Fruit fly (Drosophila melanogaster) whole organism, embryonic: ENCODE results near the gene Nf1.
A peak's percentile ranks its signal among the peaks of the same experiment; 100 is the strongest.

Experiments used
- Awh ChIP-seq: fragments of 200-800 bp; sonication (Bioruptor generic); IDR thresholded peaks from 2 replicates; pipeline ENCODE4, ENCODE4 v1.3.6; 2022; ENCODE audit warnings: missing biosample characterization, missing genetic modification characterization
- B-H2 ChIP-seq: fragments of 200-800 bp; sonication (Bioruptor generic); optimal IDR thresholded peaks from 2 replicates; lab custom pipeline; 2018; ENCODE audit warnings: missing biosample characterization, mild to moderate bottlenecking, missing genetic modification characterization
- Bgb ChIP-seq: fragments of 200-800 bp; sonication (Bioruptor generic); IDR thresholded peaks from 2 replicates; pipeline ENCODE4 v1.3.6; 2022; ENCODE audit warnings: missing biosample characterization, missing genetic modification characterization; ENCODE audit not compliant: partially characterized antibody
- Bteb2 ChIP-seq: fragments of 200-800 bp; sonication (Bioruptor generic); optimal IDR thresholded peaks from 2 replicates; lab custom pipeline; 2016; ENCODE audit warnings: missing biosample characterization, missing genetic modification characterization
- CG13894 ChIP-seq: fragments of 200-800 bp; sonication (Bioruptor generic); optimal IDR thresholded peaks from 3 replicates; lab custom pipeline; 2018; ENCODE audit warnings: missing biosample characterization, mild to moderate bottlenecking, missing genetic modification characterization, moderate library complexity
- CG17612 ChIP-seq: fragments of 200-800 bp; sonication (Bioruptor generic); IDR thresholded peaks from 2 replicates; pipeline ENCODE4 v1.3.6; 2022; ENCODE audit warnings: missing biosample characterization, missing genetic modification characterization
- CG2199 ChIP-seq: fragments of 200-800 bp; sonication (Bioruptor generic); IDR thresholded peaks from 3 replicates; pipeline ENCODE4 v1.3.6; 2022; ENCODE audit warnings: missing biosample characterization, missing genetic modification characterization
- CG2202 ChIP-seq: fragments of 200-800 bp; sonication (Bioruptor generic); optimal IDR thresholded peaks from 2 replicates; lab custom pipeline; 2018; ENCODE audit warnings: missing biosample characterization, mild to moderate bottlenecking, missing genetic modification characterization
- CG30020 ChIP-seq: fragments of 200-800 bp; optimal IDR thresholded peaks from 2 replicates; lab custom pipeline; 2019; ENCODE audit warnings: missing biosample characterization, mild to moderate bottlenecking, missing genetic modification characterization, moderate library complexity
- CG3281 ChIP-seq: fragments of 200-800 bp; sonication (Bioruptor generic); optimal IDR thresholded peaks from 3 replicates; lab custom pipeline; 2017; ENCODE audit warnings: missing biosample characterization, mild to moderate bottlenecking, missing genetic modification characterization
- CG4360 ChIP-seq: fragments of 200-800 bp; sonication (Bioruptor generic); IDR thresholded peaks from 2 replicates; pipeline ENCODE4 v1.3.6; 2022; ENCODE audit warnings: missing biosample characterization, missing genetic modification characterization
- CG7745 ChIP-seq: fragments of 200-800 bp; sonication (Bioruptor generic); optimal IDR thresholded peaks from 2 replicates; lab custom pipeline; 2018; ENCODE audit warnings: missing biosample characterization, mild to moderate bottlenecking, missing genetic modification characterization, moderate library complexity
- CG8281 ChIP-seq: fragments of 200-800 bp; sonication (Bioruptor generic); optimal IDR thresholded peaks from 2 replicates; lab custom pipeline; 2018; ENCODE audit warnings: missing biosample characterization, mild to moderate bottlenecking, missing genetic modification characterization, moderate library complexity
- Dbx ChIP-seq: fragments of 200-800 bp; sonication (Bioruptor generic); IDR thresholded peaks from 3 replicates; pipeline ENCODE4 v1.3.6; 2022; ENCODE audit warnings: missing biosample characterization, missing genetic modification characterization
- Dek ChIP-seq: fragments of 200-800 bp; sonication (Bioruptor generic); optimal IDR thresholded peaks from 3 replicates; lab custom pipeline; 2019; ENCODE audit warnings: missing biosample characterization, mild to moderate bottlenecking, missing genetic modification characterization, moderate library complexity
- Dp ChIP-seq: fragments of 200-800 bp; sonication (Bioruptor generic); optimal IDR thresholded peaks from 2 replicates; lab custom pipeline; 2018; ENCODE audit warnings: missing biosample characterization, mild to moderate bottlenecking, missing genetic modification characterization, moderate library complexity
- Gsc ChIP-seq: fragments of 200-800 bp; sonication (Bioruptor generic); IDR thresholded peaks from 2 replicates; pipeline ENCODE4 v1.3.6; 2022; ENCODE audit warnings: missing biosample characterization, missing genetic modification characterization
- Gug ChIP-seq: fragments of 200-800 bp; sonication (Bioruptor generic); IDR thresholded peaks from 4 replicates; pipeline ENCODE4 v1.3.6; 2022; ENCODE audit warnings: missing biosample characterization, missing genetic modification characterization
- Hey ChIP-seq: fragments of 200-800 bp; sonication (Bioruptor generic); optimal IDR thresholded peaks from 3 replicates; lab custom pipeline; 2018; ENCODE audit warnings: missing biosample characterization, mild to moderate bottlenecking, missing genetic modification characterization
- Kr ChIP-seq: fragments of 200-800 bp; sonication (Bioruptor generic); optimal IDR thresholded peaks from 2 replicates; lab custom pipeline; 2017; ENCODE audit warnings: missing biosample characterization, mild to moderate bottlenecking, missing genetic modification characterization
- NC2β ChIP-seq: fragments of 200-800 bp; sonication (Bioruptor generic); optimal IDR thresholded peaks from 2 replicates; lab custom pipeline; 2016; ENCODE audit warnings: missing biosample characterization, missing genetic modification characterization
- NFAT ChIP-seq: fragments of 200-800 bp; sonication (Bioruptor generic); IDR thresholded peaks from 2 replicates; pipeline ENCODE4 v1.3.6; 2022; ENCODE audit warnings: missing biosample characterization, missing genetic modification characterization
- Oaz ChIP-seq: fragments of 200-800 bp; sonication (Bioruptor generic); IDR thresholded peaks from 2 replicates; pipeline ENCODE4 v1.3.6; 2022; ENCODE audit warnings: missing biosample characterization, missing genetic modification characterization
- Poxn ChIP-seq: fragments of 200-800 bp; sonication (Bioruptor generic); IDR thresholded peaks from 2 replicates; pipeline ENCODE4 v1.3.6; 2022; ENCODE audit warnings: missing biosample characterization, missing genetic modification characterization
- Side ChIP-seq: fragments of 200-800 bp; sonication (Bioruptor generic); optimal IDR thresholded peaks from 2 replicates; lab custom pipeline; 2016; ENCODE audit warnings: missing biosample characterization, missing genetic modification characterization
- ac ChIP-seq: fragments of 200-800 bp; sonication (Bioruptor generic); optimal IDR thresholded peaks from 3 replicates; lab custom pipeline; 2017; ENCODE audit warnings: missing biosample characterization, mild to moderate bottlenecking, missing genetic modification characterization
- ase ChIP-seq: fragments of 200-800 bp; sonication (Bioruptor generic); IDR thresholded peaks from 3 replicates; pipeline ENCODE4 v1.3.6; 2022; ENCODE audit warnings: missing biosample characterization, missing genetic modification characterization
- btn ChIP-seq: fragments of 200-800 bp; sonication (Bioruptor generic); optimal IDR thresholded peaks from 2 replicates; lab custom pipeline; 2016; ENCODE audit warnings: missing biosample characterization, missing genetic modification characterization
- chif ChIP-seq, 2 experiments: fragments of 200-800 bp; sonication (Bioruptor generic); optimal IDR thresholded peaks; 3 replicates each; lab custom pipeline; 2016; ENCODE audit warnings: missing biosample characterization in 2 of 2, missing genetic modification characterization in 2 of 2
- crol ChIP-seq: fragments of 200-800 bp; sonication (Bioruptor generic); IDR thresholded peaks from 2 replicates; pipeline ENCODE4 v1.3.6; 2022; ENCODE audit warnings: missing biosample characterization, missing genetic modification characterization
- cwo ChIP-seq: fragments of 200-800 bp; sonication (Bioruptor generic); optimal IDR thresholded peaks from 3 replicates; lab custom pipeline; 2017; ENCODE audit warnings: missing biosample characterization, missing genetic modification characterization, mild to moderate bottlenecking, moderate library complexity, missing genetic modification reagents
- da ChIP-seq: fragments of 200-800 bp; sonication (Bioruptor generic); optimal IDR thresholded peaks from 2 replicates; lab custom pipeline; 2016; ENCODE audit warnings: missing biosample characterization, missing genetic modification characterization
- dan ChIP-seq: fragments of 200-800 bp; sonication (Bioruptor generic); IDR thresholded peaks from 2 replicates; pipeline ENCODE4 v1.3.6; 2022; ENCODE audit warnings: missing biosample characterization, missing genetic modification characterization
- exex ChIP-seq: fragments of 200-800 bp; sonication (Bioruptor generic); optimal IDR thresholded peaks from 4 replicates; lab custom pipeline; 2018; ENCODE audit warnings: missing biosample characterization, mild to moderate bottlenecking, missing genetic modification characterization, moderate library complexity
- gcm2 ChIP-seq: fragments of 200-800 bp; sonication (Bioruptor generic); optimal IDR thresholded peaks from 2 replicates; lab custom pipeline; 2016; ENCODE audit warnings: missing biosample characterization, missing genetic modification characterization
- grn ChIP-seq: fragments of 200-800 bp; sonication (Bioruptor generic); optimal IDR thresholded peaks from 3 replicates; lab custom pipeline; 2017; ENCODE audit warnings: missing biosample characterization, missing genetic modification characterization
- gsb-n ChIP-seq: fragments of 200-800 bp; sonication (Bioruptor generic); optimal IDR thresholded peaks from 3 replicates; lab custom pipeline; 2018; ENCODE audit warnings: missing biosample characterization, mild to moderate bottlenecking, missing genetic modification characterization
- insv ChIP-seq, 2 experiments: fragments of 200-800 bp; sonication (Bioruptor generic); optimal IDR thresholded peaks; 3 replicates each; lab custom pipeline; 2016 to 2018; ENCODE audit warnings: missing biosample characterization in 2 of 2, missing genetic modification characterization in 2 of 2
- kni ChIP-seq: fragments of 200-800 bp; sonication (Bioruptor generic); optimal IDR thresholded peaks from 3 replicates; lab custom pipeline; 2017; ENCODE audit warnings: mild to moderate bottlenecking, missing biosample characterization, missing genetic modification reagents, missing genetic modification characterization
- nerfin-1 ChIP-seq: fragments of 200-800 bp; sonication (Bioruptor generic); optimal IDR thresholded peaks from 3 replicates; lab custom pipeline; 2019; ENCODE audit warnings: missing biosample characterization, mild to moderate bottlenecking, missing genetic modification characterization, moderate library complexity
- oc ChIP-seq: fragments of 200-800 bp; sonication (Bioruptor generic); optimal IDR thresholded peaks from 2 replicates; lab custom pipeline; 2018; ENCODE audit warnings: missing biosample characterization, mild to moderate bottlenecking, missing genetic modification characterization, moderate library complexity
- pros ChIP-seq: fragments of 200-800 bp; sonication (Bioruptor generic); optimal IDR thresholded peaks from 3 replicates; lab custom pipeline; 2019; ENCODE audit warnings: missing biosample characterization, mild to moderate bottlenecking, missing genetic modification characterization, moderate library complexity
- rib ChIP-seq: fragments of 200-800 bp; sonication (Bioruptor generic); IDR thresholded peaks from 2 replicates; pipeline ENCODE4 v1.3.6; 2022; ENCODE audit warnings: missing biosample characterization, missing genetic modification characterization
- sens ChIP-seq: fragments of 200-800 bp; sonication (Bioruptor generic); peaks from one replicate; lab custom pipeline; 2016; ENCODE audit warnings: missing biosample characterization, missing genetic modification characterization
- sima ChIP-seq: fragments of 200-800 bp; sonication (Bioruptor generic); optimal IDR thresholded peaks from 2 replicates; lab custom pipeline; 2016; ENCODE audit warnings: missing biosample characterization, missing genetic modification characterization
- tll ChIP-seq, 2 experiments: fragments of 200-800 bp in 1 of 2; fragments of >200 bp in 1 of 2; sonication (Bioruptor generic) in 1 of 2; optimal IDR thresholded peaks; 2 replicates each; lab custom pipeline; 2017 to 2019; ENCODE audit warnings: missing biosample characterization in 2 of 2, missing genetic modification characterization in 2 of 2, mild to moderate bottlenecking in 1 of 2, moderate library complexity in 1 of 2
- twi ChIP-seq: fragments of 200-800 bp; optimal IDR thresholded peaks from 2 replicates; lab custom pipeline; 2019; ENCODE audit warnings: missing biosample characterization, mild to moderate bottlenecking, missing genetic modification characterization, moderate library complexity
- unc-4 ChIP-seq: fragments of 200-800 bp; sonication (Bioruptor generic); IDR thresholded peaks from 2 replicates; pipeline ENCODE4 v1.3.6; 2022; ENCODE audit warnings: missing biosample characterization, missing genetic modification characterization; ENCODE audit not compliant: partially characterized antibody
- vnd ChIP-seq: fragments of 200-800 bp; sonication (Bioruptor generic); IDR thresholded peaks from 3 replicates; pipeline ENCODE4 v1.3.6; 2022; ENCODE audit warnings: missing biosample characterization, missing genetic modification characterization; ENCODE audit not compliant: partially characterized antibody
- z ChIP-seq: fragments of 200-800 bp; sonication (Bioruptor generic); IDR thresholded peaks from 3 replicates; pipeline ENCODE4 v1.3.6; 2022; ENCODE audit warnings: missing biosample characterization, missing genetic modification characterization

Gene Nf1

dm6 chr3R:26031968-26032610 is 49.3 kb downstream of the Nf1 start:
- TF ChIP-seq NC2β (GFP tag; lab: Kevin White, UChicago) (no peak), rib (no peak), chif (GFP tag; optimal IDR thresholded peaks at IDR 0.05; lab: Kevin White, UChicago) (no peak), da (GFP tag; lab: Kevin White, UChicago) (peak; percentile 72), gsb-n (tag; lab: Kevin White, UChicago) (peak; percentile 23), kni (GFP tag; lab: Kevin White, UChicago) (peak; percentile 72), CG13894 (no peak), tll (GFP tag; optimal IDR thresholded peaks at IDR 0.05; lab: Kevin White, UChicago) (peak in 1 of 2 experiments; percentile 44), CG8281 (tag; lab: Kevin White, UChicago) (peak; percentile 30), ac (GFP tag; lab: Kevin White, UChicago) (peak; percentile 63), pros (GFP tag; lab: Kevin White, UChicago) (peak; percentile 90), gcm2 (GFP tag; lab: Kevin White, UChicago) (no peak), grn (GFP tag; lab: Kevin White, UChicago) (no peak), B-H2 (GFP tag; lab: Kevin White, UChicago) (no peak), Dek (tag; lab: Kevin White, UChicago) (no peak), crol (GFP tag; lab: Robert Waterston, UW) (no peak), oc (tag; lab: Kevin White, UChicago) (peak; percentile 51), nerfin-1 (tag; lab: Kevin White, UChicago) (peak; percentile 54), CG30020 (no peak), cwo (no peak), CG2199 (peak; percentile 65; the same call in 1 of the 3 replicates), Oaz (GFP tag; lab: Robert Waterston, UW) (no peak), Bteb2 (GFP tag; lab: Kevin White, UChicago) (no peak), CG3281 (no peak), CG4360 (GFP tag; lab: Robert Waterston, UW) (peak; percentile 91), Kr (GFP tag; lab: Kevin White, UChicago) (peak; percentile 87), NFAT (no peak), Poxn (no peak), ase (no peak), CG7745 (peak; percentile 1), dan (GFP tag; lab: Robert Waterston, UW) (no peak), insv (GFP tag; optimal IDR thresholded peaks at IDR 0.05; lab: Kevin White, UChicago) (peak in 1 of 2 experiments; percentile 27), sens (GFP tag; lab: Kevin White, UChicago) (peak; percentile 46), CG17612 (GFP tag; lab: Robert Waterston, UW) (no peak), twi (tag; lab: Kevin White, UChicago) (peak; percentile 89), vnd (GFP tag; lab: Robert Waterston, UW) (no peak), Gug (GFP tag; lab: Robert Waterston, UW) (no peak), Hey (tag; lab: Kevin White, UChicago) (peak; percentile 100), unc-4 (no peak), Bgb (GFP tag; lab: Robert Waterston, UW) (no peak), z (peak; percentile 47; the same call in 1 of the 3 replicates), Side (GFP tag; lab: Kevin White, UChicago) (no peak), sima (no peak), Gsc (GFP tag; lab: Robert Waterston, UW) (no peak), CG2202 (tag; lab: Kevin White, UChicago) (no peak), Dp (no peak), exex (no peak), Dbx (no peak), Awh (GFP tag; lab: Robert Waterston, UW) (0 out of 2 replicates have a peak, but pooled peaks have one; percentile 28), btn (GFP tag; lab: Kevin White, UChicago) (no peak)
